Fruit fly (Drosophila melanogaster) S2 (cell line): ENCODE measurements around the gene CG4951.

Source experiments
- CG8478 ChIP-seq: fragments of >200 bp; optimal IDR thresholded peaks from 2 replicates; lab custom pipeline; 2018
- CTCF ChIP-seq, 2 experiments: fragments of >200 bp; optimal IDR thresholded peaks; 2 replicates each; lab custom pipeline; 2018

CG4951 gene

dm6 chr3R:27920883-27921282, 33.0 kb downstream of the CG4951 start, which contains the start of gene CG12259:
TSS of gene CG12259 (minus strand) at chr3R:27921089.
- TF ChIP-seq CTCF (optimal IDR thresholded peaks at IDR 0.05; lab: Kevin White, UChicago) (no peak), CG8478 (lab: Kevin White, UChicago) (no peak)

- TF ChIP-seq CTCF (optimal IDR thresholded peaks at IDR 0.05; lab: Kevin White, UChicago) = no peak
- TF ChIP-seq CG8478 (lab: Kevin White, UChicago) = no peak
These were observed 34.5 kb downstream of the CG4951 start, which contains the start of gene Boh1 for dm6 chr3R:27919385-27919789. TSS of gene Boh1 (minus strand) at chr3R:27919460.

- no peak for TF ChIP-seq CTCF (optimal IDR thresholded peaks at IDR 0.05; lab: Kevin White, UChicago)
These were observed 37.4 kb downstream of the CG4951 start, which contains the start of the genes CG5003 and mRpS22 for dm6 chr3R:27916355-27917019. TSS of gene CG5003 (minus strand) at chr3R:27916516. TSS of gene mRpS22 (plus strand) at chr3R:27916908.

DNA sequence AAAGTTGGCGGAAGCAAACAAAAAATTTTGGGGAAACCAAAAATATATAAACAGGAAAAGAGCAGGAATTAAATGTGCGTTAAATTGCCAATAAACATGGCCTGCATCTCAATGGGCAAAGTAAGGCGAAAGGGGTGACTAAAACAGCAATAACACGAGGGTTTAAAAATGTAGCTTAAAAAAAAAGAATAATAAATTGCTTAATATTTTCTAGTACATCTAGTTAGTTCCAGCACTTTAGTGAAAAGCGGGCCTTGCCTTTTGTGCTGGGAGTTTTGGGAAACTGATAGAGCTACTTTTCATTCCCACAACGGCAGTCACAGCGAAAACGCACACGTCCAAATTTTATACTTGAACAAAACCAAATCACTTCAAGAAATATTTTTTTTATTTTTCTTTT, 41.8 kb downstream of the CG4951 start, which contains the start of gene mil:
mil (plus strand) TSS at position 301 of the 400 bp plus-strand sequence.
- TF ChIP-seq CTCF (optimal IDR thresholded peaks at IDR 0.05; lab: Kevin White, UChicago) (no peak), CG8478 (lab: Kevin White, UChicago) (no peak)

DNA sequence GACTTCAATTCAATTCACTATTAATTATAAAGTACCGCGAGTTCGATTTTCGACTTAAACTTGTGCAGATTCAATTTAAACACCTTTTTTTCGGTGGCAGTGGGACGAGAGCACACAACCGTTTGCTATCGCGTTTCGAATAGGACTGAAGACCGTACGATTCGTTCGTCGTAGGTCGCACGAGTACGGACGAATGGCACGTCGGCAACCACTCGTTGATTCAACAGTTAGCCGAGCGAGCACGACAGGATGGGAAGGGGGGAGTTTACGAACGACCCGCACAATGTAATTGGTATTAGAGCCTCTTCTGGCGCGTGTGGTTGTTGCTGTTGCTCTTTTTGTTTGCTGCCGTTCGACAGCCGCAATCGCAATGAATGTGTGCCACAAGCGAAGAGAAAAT, 48.2 kb downstream of the CG4951 start, which contains the start of gene CG34353:
CG34353 (minus strand) TSS at position 149 of the 400 bp plus-strand sequence.
- TF ChIP-seq CG8478 (lab: Kevin White, UChicago) (no peak), CTCF (optimal IDR thresholded peaks at IDR 0.05; lab: Kevin White, UChicago) (no peak)
